Fruit fly (Drosophila melanogaster) whole organism, embryonic: Measurements from ENCODE around the gene Sodh1.

ENCODE experiments used
- ATbp ChIP-seq: fragments of 200-800 bp; sonication (Bioruptor generic); optimal IDR thresholded peaks from 2 replicates; lab custom pipeline; 2017; ENCODE audit warnings: missing biosample characterization, mild to moderate bottlenecking, missing genetic modification characterization, missing genetic modification reagents
- Aef1 ChIP-seq: fragments of 200-800 bp; sonication (Bioruptor generic); IDR thresholded peaks from 3 replicates; pipeline ENCODE4 v1.3.6; 2022; ENCODE audit warnings: missing biosample characterization, missing genetic modification characterization
- C15 ChIP-seq: fragments of 200-800 bp; sonication (Bioruptor generic); IDR thresholded peaks from 3 replicates; pipeline ENCODE4 v1.3.6; 2022; ENCODE audit warnings: missing biosample characterization, missing genetic modification characterization
- CG10147 ChIP-seq: fragments of 200-800 bp; sonication (Bioruptor generic); optimal IDR thresholded peaks from 2 replicates; lab custom pipeline; 2019; ENCODE audit warnings: missing biosample characterization, mild to moderate bottlenecking, missing genetic modification characterization, moderate library complexity
- CG10274 ChIP-seq: fragments of 200-800 bp; sonication (Bioruptor generic); optimal IDR thresholded peaks from 3 replicates; lab custom pipeline; 2017; ENCODE audit warnings: missing biosample characterization, mild to moderate bottlenecking, missing genetic modification characterization
- CG12155 ChIP-seq: fragments of 200-800 bp; sonication (Bioruptor generic); optimal IDR thresholded peaks from 3 replicates; lab custom pipeline; 2016; ENCODE audit warnings: missing biosample characterization, missing genetic modification characterization
- CG12219 ChIP-seq: fragments of 200-800 bp; sonication (Bioruptor generic); optimal IDR thresholded peaks from 3 replicates; lab custom pipeline; 2018; ENCODE audit warnings: missing biosample characterization, mild to moderate bottlenecking, missing genetic modification characterization
- CG12769 ChIP-seq: fragments of 200-800 bp; sonication (Bioruptor generic); optimal IDR thresholded peaks from 2 replicates; lab custom pipeline; 2019; ENCODE audit warnings: missing biosample characterization, mild to moderate bottlenecking, missing genetic modification characterization, moderate library complexity
- CG13775 ChIP-seq: fragments of 200-800 bp; sonication (Bioruptor generic); optimal IDR thresholded peaks from 3 replicates; lab custom pipeline; 2017; ENCODE audit warnings: missing biosample characterization, mild to moderate bottlenecking, missing genetic modification characterization
- CG14441 ChIP-seq: fragments of 200-800 bp; sonication (Bioruptor generic); IDR thresholded peaks from 2 replicates; pipeline ENCODE4 v1.3.6; 2022; ENCODE audit warnings: missing biosample characterization, missing genetic modification characterization
- CG15073 ChIP-seq: fragments of 200-800 bp; sonication (Bioruptor generic); optimal IDR thresholded peaks from 2 replicates; lab custom pipeline; 2016; ENCODE audit warnings: missing biosample characterization, missing genetic modification characterization
- CG15479 ChIP-seq: fragments of 200-800 bp; sonication (Bioruptor generic); optimal IDR thresholded peaks from 3 replicates; lab custom pipeline; 2019; ENCODE audit warnings: missing biosample characterization, mild to moderate bottlenecking, missing genetic modification characterization, moderate library complexity
- CG15514 ChIP-seq: fragments of 200-800 bp; sonication (Bioruptor generic); optimal IDR thresholded peaks from 3 replicates; lab custom pipeline; 2017; ENCODE audit warnings: missing biosample characterization, missing genetic modification characterization, mild to moderate bottlenecking, moderate library complexity, missing genetic modification reagents
- CG17385 ChIP-seq: fragments of 200-800 bp; sonication (Bioruptor generic); optimal IDR thresholded peaks from 3 replicates; lab custom pipeline; 2018; ENCODE audit warnings: missing biosample characterization, mild to moderate bottlenecking, missing genetic modification characterization
- CG18619 ChIP-seq: fragments of 200-800 bp; sonication (Bioruptor generic); optimal IDR thresholded peaks from 3 replicates; lab custom pipeline; 2017; ENCODE audit warnings: missing biosample characterization, mild to moderate bottlenecking, missing genetic modification characterization
- CG30020 ChIP-seq: fragments of 200-800 bp; optimal IDR thresholded peaks from 2 replicates; lab custom pipeline; 2019; ENCODE audit warnings: missing biosample characterization, mild to moderate bottlenecking, missing genetic modification characterization, moderate library complexity
- CG30403 ChIP-seq: fragments of 200-800 bp; sonication (Bioruptor generic); optimal IDR thresholded peaks from 3 replicates; lab custom pipeline; 2016; ENCODE audit warnings: missing biosample characterization, missing genetic modification characterization
- CG32767 ChIP-seq: fragments of 200-800 bp; sonication (Bioruptor generic); IDR thresholded peaks from 2 replicates; pipeline ENCODE4 v1.3.6; 2022; ENCODE audit warnings: missing biosample characterization, missing genetic modification characterization
- CG6854 ChIP-seq: fragments of 200-800 bp; sonication (Bioruptor generic); optimal IDR thresholded peaks from 3 replicates; lab custom pipeline; 2017; ENCODE audit warnings: missing biosample characterization, mild to moderate bottlenecking, missing genetic modification characterization
- CG9215 ChIP-seq: fragments of 200-800 bp; sonication (Bioruptor generic); IDR thresholded peaks from 2 replicates; pipeline ENCODE4 v1.3.6; 2022; ENCODE audit warnings: missing biosample characterization, missing genetic modification characterization
- CG9437 ChIP-seq: fragments of 200-800 bp; sonication (Bioruptor generic); optimal IDR thresholded peaks from 2 replicates; lab custom pipeline; 2018; ENCODE audit warnings: missing biosample characterization, mild to moderate bottlenecking, missing genetic modification characterization
- CG9727 ChIP-seq: fragments of 200-800 bp; sonication (Bioruptor generic); optimal IDR thresholded peaks from 3 replicates; lab custom pipeline; 2017; ENCODE audit warnings: missing biosample characterization, mild to moderate bottlenecking, missing genetic modification characterization
- Chrac-16 ChIP-seq: fragments of 200-800 bp; sonication (Bioruptor generic); optimal IDR thresholded peaks from 3 replicates; lab custom pipeline; 2016; ENCODE audit warnings: missing biosample characterization, missing genetic modification characterization
- D ChIP-seq, 2 experiments: fragments of 200-800 bp in 1 of 2; fragments of >200 bp in 1 of 2; sonication (Bioruptor generic) in 1 of 2; optimal IDR thresholded peaks; 2 replicates in 1 of 2; 3 replicates in 1 of 2; lab custom pipeline; 2017; ENCODE audit warnings: mild to moderate bottlenecking in 1 of 2, missing biosample characterization in 1 of 2, missing genetic modification characterization in 1 of 2, missing genetic modification reagents in 1 of 2
- Dll ChIP-seq: fragments of 200-800 bp; sonication (Bioruptor generic); IDR thresholded peaks from 4 replicates; pipeline ENCODE4 v1.3.6; 2022; ENCODE audit warnings: missing biosample characterization, missing genetic modification characterization; ENCODE audit not compliant: partially characterized antibody
- Drgx ChIP-seq: fragments of 200-800 bp; sonication (Bioruptor generic); IDR thresholded peaks from 2 replicates; pipeline ENCODE4 v1.3.6; 2022; ENCODE audit warnings: missing biosample characterization, missing genetic modification characterization
- HHEX ChIP-seq: fragments of 200-800 bp; sonication (Bioruptor generic); optimal IDR thresholded peaks from 3 replicates; lab custom pipeline; 2017; ENCODE audit warnings: missing biosample characterization, mild to moderate bottlenecking, missing genetic modification characterization, missing genetic modification reagents
- Hr3 ChIP-seq: fragments of 200-800 bp; sonication (Bioruptor generic); optimal IDR thresholded peaks from 3 replicates; lab custom pipeline; 2016; ENCODE audit warnings: missing biosample characterization, missing genetic modification characterization
- Hr51 ChIP-seq, 2 experiments: fragments of 200-800 bp; sonication (Bioruptor generic); optimal IDR thresholded peaks; 2 replicates in 1 of 2; 3 replicates in 1 of 2; lab custom pipeline; 2016 to 2018; ENCODE audit warnings: missing biosample characterization in 2 of 2, missing genetic modification characterization in 2 of 2, mild to moderate bottlenecking in 1 of 2, moderate library complexity in 1 of 2
- Lpt ChIP-seq: fragments of >200 bp; optimal IDR thresholded peaks from 2 replicates; lab custom pipeline; 2018; ENCODE audit warnings: missing biosample characterization, missing genetic modification characterization
- Mad ChIP-seq: fragments of 200-800 bp; sonication (Bioruptor generic); optimal IDR thresholded peaks from 2 replicates; lab custom pipeline; 2016; ENCODE audit warnings: missing biosample characterization, missing genetic modification characterization
- NFAT ChIP-seq: fragments of 200-800 bp; sonication (Bioruptor generic); IDR thresholded peaks from 2 replicates; pipeline ENCODE4 v1.3.6; 2022; ENCODE audit warnings: missing biosample characterization, missing genetic modification characterization
- Neu2 ChIP-seq: fragments of 200-800 bp; sonication (Bioruptor generic); optimal IDR thresholded peaks from 3 replicates; lab custom pipeline; 2016; ENCODE audit warnings: missing biosample characterization, missing genetic modification characterization, borderline replicate concordance
- Opbp ChIP-seq: fragments of 200-800 bp; sonication (Bioruptor generic); IDR thresholded peaks from 3 replicates; pipeline ENCODE4 v1.3.6; 2022; ENCODE audit warnings: missing biosample characterization, missing genetic modification characterization; ENCODE audit not compliant: partially characterized antibody
- Optix ChIP-seq: fragments of 200-800 bp; sonication (Bioruptor generic); IDR thresholded peaks from 3 replicates; pipeline ENCODE4 v1.3.6; 2022; ENCODE audit warnings: missing biosample characterization, missing genetic modification characterization
- Ptx1 ChIP-seq: fragments of 200-800 bp; sonication (Bioruptor generic); IDR thresholded peaks from 2 replicates; pipeline ENCODE4 v1.3.6; 2022; ENCODE audit warnings: missing biosample characterization, missing genetic modification characterization
- Ssrp ChIP-seq: fragments of 200-800 bp; sonication (Bioruptor generic); optimal IDR thresholded peaks from 2 replicates; lab custom pipeline; 2018; ENCODE audit warnings: missing biosample characterization, mild to moderate bottlenecking, missing genetic modification characterization, moderate library complexity
- YL-1 ChIP-seq: fragments of 200-800 bp; sonication (Bioruptor generic); optimal IDR thresholded peaks from 3 replicates; lab custom pipeline; 2017; ENCODE audit warnings: missing biosample characterization, mild to moderate bottlenecking, missing genetic modification characterization
- ap ChIP-seq: fragments of 200-800 bp; sonication (Bioruptor generic); IDR thresholded peaks from 2 replicates; pipeline ENCODE4 v1.3.6; 2022; ENCODE audit warnings: missing biosample characterization, missing genetic modification characterization
- chm ChIP-seq: fragments of 200-800 bp; sonication (Bioruptor generic); IDR thresholded peaks from 2 replicates; pipeline ENCODE4 v1.3.6; 2022; ENCODE audit warnings: missing biosample characterization, missing genetic modification characterization
- exex ChIP-seq: fragments of 200-800 bp; sonication (Bioruptor generic); optimal IDR thresholded peaks from 4 replicates; lab custom pipeline; 2018; ENCODE audit warnings: missing biosample characterization, mild to moderate bottlenecking, missing genetic modification characterization, moderate library complexity
- eyg ChIP-seq: fragments of 200-800 bp; sonication (Bioruptor generic); optimal IDR thresholded peaks from 3 replicates; lab custom pipeline; 2016; ENCODE audit warnings: missing biosample characterization, missing genetic modification characterization
- ind ChIP-seq: fragments of 200-800 bp; sonication (Bioruptor generic); optimal IDR thresholded peaks from 3 replicates; lab custom pipeline; 2016; ENCODE audit warnings: missing biosample characterization, missing genetic modification characterization
- inv ChIP-seq: fragments of 200-800 bp; sonication (Bioruptor generic); IDR thresholded peaks from 2 replicates; pipeline ENCODE4 v1.3.6; 2022; ENCODE audit warnings: missing biosample characterization, missing genetic modification characterization; ENCODE audit not compliant: partially characterized antibody
- ken ChIP-seq: fragments of 200-800 bp; sonication (Bioruptor generic); IDR thresholded peaks from 3 replicates; pipeline ENCODE4 v1.3.6; 2022; ENCODE audit warnings: missing biosample characterization, missing genetic modification characterization
- pum ChIP-seq: fragments of 200-800 bp; sonication (Bioruptor generic); optimal IDR thresholded peaks from 2 replicates; lab custom pipeline; 2016; ENCODE audit warnings: missing biosample characterization, missing genetic modification characterization
- sens ChIP-seq: fragments of 200-800 bp; sonication (Bioruptor generic); peaks from one replicate; lab custom pipeline; 2016; ENCODE audit warnings: missing biosample characterization, missing genetic modification characterization
- shn ChIP-seq: fragments of 200-800 bp; sonication (Bioruptor generic); optimal IDR thresholded peaks from 3 replicates; lab custom pipeline; 2016; ENCODE audit warnings: missing biosample characterization, missing genetic modification characterization
- vnd ChIP-seq: fragments of 200-800 bp; sonication (Bioruptor generic); IDR thresholded peaks from 3 replicates; pipeline ENCODE4 v1.3.6; 2022; ENCODE audit warnings: missing biosample characterization, missing genetic modification characterization; ENCODE audit not compliant: partially characterized antibody
- zen ChIP-seq: fragments of 200-800 bp; sonication (Bioruptor generic); optimal IDR thresholded peaks from 3 replicates; lab custom pipeline; 2018; ENCODE audit warnings: missing biosample characterization, mild to moderate bottlenecking, missing genetic modification characterization, moderate library complexity
- zfh1 ChIP-seq: fragments of 200-800 bp; sonication (Bioruptor generic); IDR thresholded peaks from 3 replicates; pipeline ENCODE4 v1.3.6; 2022; ENCODE audit warnings: missing biosample characterization, missing genetic modification characterization

The Sodh1 gene

dm6 chr3R:7091904-7092303 is 39.8 kb downstream of the Sodh1 start (continued):
- no peak for TF ChIP-seq Neu2 (GFP tag; lab: Kevin White, UChicago)
- TF ChIP-seq CG9437 (GFP tag; lab: Kevin White, UChicago), result no peak
- TF ChIP-seq CG18619 (GFP tag; lab: Kevin White, UChicago), result no peak
- TF ChIP-seq CG9215 (GFP tag; lab: Robert Waterston, UW), result no peak
- no peak for TF ChIP-seq Mad (GFP tag; lab: Kevin White, UChicago)
- no peak for TF ChIP-seq HHEX (GFP tag; lab: Kevin White, UChicago)
- peak; percentile 44 for TF ChIP-seq inv (GFP tag; lab: Robert Waterston, UW)
- TF ChIP-seq CG30403, result peak; percentile 57
- TF ChIP-seq exex (tag; lab: Kevin White, UChicago), result no peak
- peak; percentile 91 for TF ChIP-seq sens
- peak; percentile 38 for TF ChIP-seq CG12155 (GFP tag; lab: Kevin White, UChicago)
- TF ChIP-seq zen, result peak; percentile 7
- TF ChIP-seq Optix (GFP tag; lab: Robert Waterston, UW), result no peak
- TF ChIP-seq CG15514 (GFP tag; lab: Kevin White, UChicago), result peak; percentile 52
- no peak for TF ChIP-seq CG14441 (GFP tag; lab: Robert Waterston, UW)
- peak; percentile 57 for TF ChIP-seq CG30020
- peak; percentile 59 for TF ChIP-seq vnd (GFP tag; lab: Robert Waterston, UW)
- TF ChIP-seq CG10147, result no peak
- no peak for TF ChIP-seq ap (GFP tag; lab: Robert Waterston, UW)
- peak; percentile 3 for TF ChIP-seq CG13775 (GFP tag; lab: Kevin White, UChicago)
- no peak for TF ChIP-seq CG32767 (GFP tag; lab: Robert Waterston, UW)
- no peak for TF ChIP-seq shn (GFP tag; lab: Kevin White, UChicago)
- TF ChIP-seq Ptx1, result no peak
- no peak for TF ChIP-seq Hr51 (GFP tag; optimal IDR thresholded peaks at IDR 0.05; lab: Kevin White, UChicago)
- peak; percentile 56 for TF ChIP-seq YL-1 (GFP tag; lab: Kevin White, UChicago)
- no peak for TF ChIP-seq Drgx (GFP tag; lab: Robert Waterston, UW)
- peak; percentile 18 for TF ChIP-seq Chrac-16
- TF ChIP-seq CG9727 (GFP tag; lab: Kevin White, UChicago), result no peak
- no peak for TF ChIP-seq CG15479 (GFP tag; lab: Kevin White, UChicago)
- TF ChIP-seq eyg (GFP tag; lab: Kevin White, UChicago), result no peak
- TF ChIP-seq pum (GFP tag; lab: Kevin White, UChicago), result no peak
- no peak for TF ChIP-seq ind
- no peak for TF ChIP-seq CG10274 (GFP tag; lab: Kevin White, UChicago)
- TF ChIP-seq Dll (GFP tag; lab: Robert Waterston, UW), result peak; percentile 75
- no peak for TF ChIP-seq CG12219 (GFP tag; lab: Kevin White, UChicago)
- 0 out of 3 replicates have a peak, but pooled peaks have one; percentile 5 for TF ChIP-seq zfh1 (GFP tag; lab: Robert Waterston, UW)
- TF ChIP-seq CG6854 (GFP tag; lab: Kevin White, UChicago), result no peak
- TF ChIP-seq Opbp (GFP tag; lab: Robert Waterston, UW), result peak; percentile 86
- no peak for TF ChIP-seq CG17385
- peak; percentile 30 for TF ChIP-seq Hr3 (GFP tag; lab: Kevin White, UChicago)
- no peak for TF ChIP-seq NFAT (GFP tag; lab: Robert Waterston, UW)
- no peak for TF ChIP-seq CG15073
- no peak for TF ChIP-seq C15 (GFP tag; lab: Robert Waterston, UW)
- TF ChIP-seq chm (GFP tag; lab: Robert Waterston, UW), result peak; percentile 11; the same call in 1 of the 2 replicates
- no peak for TF ChIP-seq Lpt (GFP tag; lab: Kevin White, UChicago)
- no peak for TF ChIP-seq ATbp (GFP tag; lab: Kevin White, UChicago)
- no peak for TF ChIP-seq Ssrp (tag; lab: Kevin White, UChicago)
- no peak for TF ChIP-seq ken (GFP tag; lab: Robert Waterston, UW)
- TF ChIP-seq D (optimal IDR thresholded peaks at IDR 0.05; lab: Kevin White, UChicago), result no peak
- no peak for TF ChIP-seq D (GFP tag; optimal IDR thresholded peaks at IDR 0.05; lab: Kevin White, UChicago)
- no peak for TF ChIP-seq CG12769 (tag; lab: Kevin White, UChicago)
- TF ChIP-seq Aef1 (GFP tag; lab: Robert Waterston, UW), result no peak
